Fruit fly (Drosophila melanogaster) whole organism, adult: ENCODE measurements around the gene LysP.
"Not testable (repeated sequence)": the region's sequence is repeated elsewhere in the genome, so short reads cannot be mapped to it uniquely, and the experiment has no call there.

Experiments
- CG11617 ChIP-seq: fragments of 200-800 bp; sonication (Bioruptor generic); optimal IDR thresholded peaks from 2 replicates; lab custom pipeline; 2017; ENCODE audit warnings: mild to moderate bottlenecking, missing biosample characterization, missing genetic modification reagents, missing genetic modification characterization
- CG12768 ChIP-seq: fragments of 200-800 bp; sonication (Bioruptor generic); optimal IDR thresholded peaks from 2 replicates; lab custom pipeline; 2017; ENCODE audit warnings: missing biosample characterization, missing genetic modification characterization, mild to moderate bottlenecking, moderate library complexity, missing genetic modification reagents
- CG14711 ChIP-seq: fragments of 200-800 bp; sonication (Bioruptor generic); optimal IDR thresholded peaks from 2 replicates; lab custom pipeline; 2018; ENCODE audit warnings: missing biosample characterization, mild to moderate bottlenecking, missing genetic modification characterization, moderate library complexity
- CG1620 ChIP-seq: fragments of 200-800 bp; sonication (Bioruptor generic); optimal IDR thresholded peaks from 2 replicates; lab custom pipeline; 2016; ENCODE audit warnings: missing biosample characterization, missing genetic modification characterization
- CG33017 ChIP-seq: fragments of 200-800 bp; sonication (Bioruptor generic); optimal IDR thresholded peaks from 2 replicates; lab custom pipeline; 2018; ENCODE audit warnings: missing biosample characterization, mild to moderate bottlenecking, missing genetic modification characterization, moderate library complexity
- CG5204 ChIP-seq: fragments of 200-800 bp; sonication (Bioruptor generic); optimal IDR thresholded peaks from 2 replicates; lab custom pipeline; 2016; ENCODE audit warnings: missing biosample characterization, missing genetic modification characterization
- CG7045 ChIP-seq: fragments of 200-800 bp; sonication (Bioruptor generic); optimal IDR thresholded peaks from 2 replicates; lab custom pipeline; 2017; ENCODE audit warnings: missing biosample characterization, mild to moderate bottlenecking, missing genetic modification characterization
- CG7101 ChIP-seq: fragments of 200-800 bp; sonication (Bioruptor generic); optimal IDR thresholded peaks from 2 replicates; lab custom pipeline; 2018; ENCODE audit warnings: missing biosample characterization, mild to moderate bottlenecking, missing genetic modification characterization, moderate library complexity
- Clk ChIP-seq: fragments of 200-800 bp; sonication (Bioruptor generic); optimal IDR thresholded peaks from 2 replicates; lab custom pipeline; 2017; ENCODE audit warnings: missing biosample characterization, missing genetic modification characterization
- Crg-1 ChIP-seq: fragments of 200-800 bp; sonication (Bioruptor generic); optimal IDR thresholded peaks from 2 replicates; lab custom pipeline; 2016; ENCODE audit warnings: missing biosample characterization, missing genetic modification characterization
- Hr96 ChIP-seq: fragments of 200-800 bp; sonication (Bioruptor generic); optimal IDR thresholded peaks from 2 replicates; lab custom pipeline; 2016; ENCODE audit warnings: missing biosample characterization, missing genetic modification characterization
- Mnt ChIP-seq: fragments of 200-800 bp; sonication (Bioruptor generic); optimal IDR thresholded peaks from 2 replicates; lab custom pipeline; 2016; ENCODE audit warnings: missing biosample characterization, mild to moderate bottlenecking, missing genetic modification characterization
- bab1 ChIP-seq: fragments of 200-800 bp; sonication (Bioruptor generic); optimal IDR thresholded peaks from 3 replicates; lab custom pipeline; 2019; ENCODE audit warnings: missing biosample characterization, mild to moderate bottlenecking, missing genetic modification characterization, moderate library complexity
- cic ChIP-seq: fragments of 200-800 bp; sonication (Bioruptor generic); optimal IDR thresholded peaks from 2 replicates; lab custom pipeline; 2017; ENCODE audit warnings: missing biosample characterization, mild to moderate bottlenecking, missing genetic modification characterization, moderate library complexity
- cnc ChIP-seq, 2 experiments: fragments of >200 bp; optimal IDR thresholded peaks; 2 replicates each; lab custom pipeline; 2017
- kay ChIP-seq: fragments of 200-800 bp; sonication (Bioruptor generic); peaks from one replicate; lab custom pipeline; 2016; ENCODE audit warnings: missing biosample characterization, missing genetic modification characterization, borderline replicate concordance
- ovo ChIP-seq: fragments of 200-800 bp; sonication (Bioruptor generic); optimal IDR thresholded peaks from 2 replicates; lab custom pipeline; 2016; ENCODE audit warnings: missing biosample characterization, missing genetic modification characterization
- pad ChIP-seq: fragments of 200-800 bp; sonication (Bioruptor generic); optimal IDR thresholded peaks from 3 replicates; lab custom pipeline; 2017; ENCODE audit warnings: missing biosample characterization, missing genetic modification characterization, mild to moderate bottlenecking, moderate library complexity, missing genetic modification reagents
- tj ChIP-seq: fragments of 200-800 bp; sonication (Bioruptor generic); optimal IDR thresholded peaks from 3 replicates; lab custom pipeline; 2017; ENCODE audit warnings: missing biosample characterization, mild to moderate bottlenecking, missing genetic modification characterization, moderate library complexity
- toe ChIP-seq: fragments of 200-800 bp; sonication (Bioruptor generic); optimal IDR thresholded peaks from 2 replicates; lab custom pipeline; 2016; ENCODE audit warnings: missing biosample characterization, missing genetic modification characterization

The LysP gene

DNA sequence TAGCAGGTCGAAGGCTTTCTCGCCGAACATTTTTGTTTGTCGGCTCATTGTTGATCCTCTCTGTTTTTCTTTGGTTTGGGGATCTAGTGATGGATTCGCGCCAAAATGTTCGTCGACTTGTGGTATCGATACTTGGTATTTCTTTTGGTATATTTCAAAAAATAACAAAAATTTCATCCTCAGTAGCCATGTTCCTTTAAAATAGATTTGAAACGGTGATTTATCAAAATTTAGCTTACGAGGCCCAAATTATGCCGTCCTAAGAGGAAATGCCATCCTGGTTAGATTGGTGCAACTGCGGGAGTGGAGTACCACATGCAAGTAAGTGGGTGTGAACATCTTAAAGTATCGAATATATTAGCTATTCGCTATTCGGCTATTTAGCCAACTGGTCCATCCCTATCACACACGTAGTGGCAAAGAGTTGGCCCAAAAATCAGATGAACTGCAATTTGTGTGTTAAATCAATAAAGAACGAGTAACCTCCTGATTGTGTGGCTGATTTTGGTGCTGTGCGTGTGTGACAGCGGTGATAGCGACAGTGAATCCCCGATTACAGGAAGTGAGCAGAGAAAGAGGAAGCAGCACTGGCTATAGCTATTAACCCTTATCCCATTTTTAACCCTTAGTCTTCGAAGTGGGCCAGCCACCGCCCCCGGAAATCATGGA is 29.3 kb upstream of the LysP start, which contains the start of the genes Psf1 and Sac1:
TSS of gene Psf1 (minus strand) at position 51 of the 669 bp plus-strand sequence.
TSS of gene Sac1 (plus strand) at position 191 of the 669 bp plus-strand sequence.
- peak; percentile 30 for TF ChIP-seq CG5204 (GFP tag; lab: Kevin White, UChicago)
- TF ChIP-seq CG1620 (GFP tag; lab: Kevin White, UChicago) = peak; percentile 29
- no peak for TF ChIP-seq Crg-1 (GFP tag; lab: Kevin White, UChicago)
- peak; percentile 5 for TF ChIP-seq CG7045
- no peak for TF ChIP-seq kay (GFP tag; lab: Kevin White, UChicago)
- no peak for TF ChIP-seq Clk (GFP tag; lab: Kevin White, UChicago)
- TF ChIP-seq cic (GFP tag; lab: Kevin White, UChicago) = no peak
- TF ChIP-seq toe = peak; percentile 49
- peak; percentile 55 for TF ChIP-seq Hr96 (GFP tag; lab: Kevin White, UChicago)
- peak; percentile 20 for TF ChIP-seq Mnt (GFP tag; lab: Kevin White, UChicago)
- peak; percentile 19 for TF ChIP-seq CG14711 (tag; lab: Kevin White, UChicago)

- not testable (repeated sequence) for TF ChIP-seq tj (GFP tag; lab: Kevin White, UChicago); toe; CG14711 (tag; lab: Kevin White, UChicago)
These were observed 28.3 kb upstream of the LysP start, which contains the start of gene CG32318 for dm6 chr3L:1246823-1247222. Gene CG32318 (minus strand): TSS chr3L:1246923.

dm6 chr3L:1245810-1246209 is 27.3 kb upstream of the LysP start, which contains the start of gene Klp61F:
Gene Klp61F (minus strand): TSS chr3L:1245910.
- TF ChIP-seq CG7101 (tag; lab: Kevin White, UChicago); CG14711 (tag; lab: Kevin White, UChicago); pad (GFP tag; lab: Kevin White, UChicago): not testable (repeated sequence)

- TF ChIP-seq tj (GFP tag; lab: Kevin White, UChicago) (no peak), Crg-1 (GFP tag; lab: Kevin White, UChicago) (no peak), CG14711 (tag; lab: Kevin White, UChicago) (no peak), toe (no peak), CG7045 (no peak)
These were observed 19.7 kb upstream of the LysP start, which contains the start of gene CG9192 for dm6 chr3L:1238219-1238618. Gene CG9192 (minus strand): TSS chr3L:1238319.

- TF ChIP-seq Crg-1 (GFP tag; lab: Kevin White, UChicago) = no peak
- no peak for TF ChIP-seq cic (GFP tag; lab: Kevin White, UChicago)
- no peak for TF ChIP-seq kay (GFP tag; lab: Kevin White, UChicago)
- TF ChIP-seq Hr96 (GFP tag; lab: Kevin White, UChicago) = no peak
- TF ChIP-seq CG5204 (GFP tag; lab: Kevin White, UChicago) = no peak
- no peak for TF ChIP-seq CG11617 (GFP tag; lab: Kevin White, UChicago)
- no peak for TF ChIP-seq CG33017 (tag; lab: Kevin White, UChicago)
- no peak for TF ChIP-seq CG7101 (tag; lab: Kevin White, UChicago)
- no peak for TF ChIP-seq pad (GFP tag; lab: Kevin White, UChicago)
- no peak for TF ChIP-seq CG7045
- TF ChIP-seq CG12768 (GFP tag; lab: Kevin White, UChicago) = no peak
These were observed 16.9 kb upstream of the LysP start, which contains the start of gene galene for dm6 chr3L:1235426-1235825. Gene galene (plus strand): TSS chr3L:1235726.

- TF ChIP-seq bab1 (GFP tag; lab: Kevin White, UChicago) = no peak
- no peak for TF ChIP-seq CG1620 (GFP tag; lab: Kevin White, UChicago)
- TF ChIP-seq CG33017 (tag; lab: Kevin White, UChicago) = no peak
- no peak for TF ChIP-seq CG14711 (tag; lab: Kevin White, UChicago)
- TF ChIP-seq CG12768 (GFP tag; lab: Kevin White, UChicago) = no peak
- no peak for TF ChIP-seq CG7101 (tag; lab: Kevin White, UChicago)
- no peak for TF ChIP-seq cic (GFP tag; lab: Kevin White, UChicago)
- no peak for TF ChIP-seq kay (GFP tag; lab: Kevin White, UChicago)
- TF ChIP-seq tj (GFP tag; lab: Kevin White, UChicago) = no peak
- no peak for TF ChIP-seq Crg-1 (GFP tag; lab: Kevin White, UChicago)
- TF ChIP-seq Mnt (GFP tag; lab: Kevin White, UChicago) = no peak
- no peak for TF ChIP-seq CG7045
- TF ChIP-seq CG5204 (GFP tag; lab: Kevin White, UChicago) = no peak
These were observed 15.3 kb upstream of the LysP start, which contains the start of gene CG33966 for dm6 chr3L:1233830-1234229. Gene CG33966 (plus strand): TSS chr3L:1234130.

DNA sequence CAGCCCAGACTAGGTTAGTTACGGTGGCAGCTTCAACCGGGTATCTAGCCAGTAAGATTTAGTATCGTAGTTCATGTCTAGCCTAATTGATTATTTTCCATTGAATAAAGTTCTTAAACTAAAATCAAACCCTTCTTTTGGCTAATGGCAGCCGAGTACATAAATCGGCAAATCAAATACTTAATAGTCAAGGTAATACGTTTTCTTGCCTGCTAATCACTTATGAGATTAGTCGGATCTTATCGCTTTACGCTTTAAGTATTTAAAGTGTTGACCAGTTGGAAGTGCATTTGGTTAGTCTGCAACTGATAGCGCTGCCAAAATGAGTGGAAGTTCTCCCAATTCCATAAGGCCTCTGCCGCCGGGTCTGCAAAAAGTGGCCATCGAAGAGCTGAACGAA is 14.1 kb upstream of the LysP start, which contains the start of gene CG33965:
TSS of gene CG33965 (plus strand) at position 301 of the 400 bp plus-strand sequence.
- TF ChIP-seq cnc (optimal IDR thresholded peaks at IDR 0.05; lab: Kevin White, UChicago) = no peak
- no peak for TF ChIP-seq Hr96 (GFP tag; lab: Kevin White, UChicago)
- TF ChIP-seq cic (GFP tag; lab: Kevin White, UChicago) = no peak
- TF ChIP-seq Clk (GFP tag; lab: Kevin White, UChicago) = no peak
- TF ChIP-seq ovo = no peak
- no peak for TF ChIP-seq CG7101 (tag; lab: Kevin White, UChicago)
- no peak for TF ChIP-seq CG7045
- TF ChIP-seq CG12768 (GFP tag; lab: Kevin White, UChicago) = no peak
- no peak for TF ChIP-seq tj (GFP tag; lab: Kevin White, UChicago)
- no peak for TF ChIP-seq CG33017 (tag; lab: Kevin White, UChicago)
- no peak for TF ChIP-seq kay (GFP tag; lab: Kevin White, UChicago)
- no peak for TF ChIP-seq Mnt (GFP tag; lab: Kevin White, UChicago)
- TF ChIP-seq pad (GFP tag; lab: Kevin White, UChicago) = no peak
- TF ChIP-seq CG1620 (GFP tag; lab: Kevin White, UChicago) = no peak
- TF ChIP-seq toe = no peak
